Worm (Caenorhabditis elegans): ENCODE results near the gene C02E7.6.

DNA sequence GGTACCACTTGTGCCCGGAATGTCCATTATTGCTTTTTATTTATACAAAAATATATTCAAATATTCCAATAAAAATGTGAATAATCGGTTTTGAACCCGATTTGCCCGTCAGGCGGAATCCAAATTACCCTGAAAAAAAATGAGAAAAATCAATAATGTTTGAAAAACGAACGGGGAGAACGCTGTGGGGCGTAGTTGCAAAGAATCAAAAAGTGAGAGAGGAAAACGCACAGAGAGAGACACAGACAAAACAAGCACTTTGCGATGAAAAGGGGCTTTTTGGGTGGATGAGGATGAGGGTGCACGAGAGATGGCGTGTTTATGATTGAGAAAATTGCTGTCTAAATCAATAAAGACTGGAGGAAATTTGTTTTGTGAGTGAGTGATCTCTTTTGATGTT, 44.0 kb downstream of the C02E7.6 start, which contains the start of gene tam-1:
- TF ChIP-seq him-1 (tag; optimal IDR thresholded peaks at IDR 0.05) (no peak), W03F9.2 (tag; optimal IDR thresholded peaks at IDR 0.05) (no peak), dao-5 (tag; optimal IDR thresholded peaks at IDR 0.05) (no peak)

Data from whole organism, L4/young adult.